Worm (Caenorhabditis elegans) whole organism, L2 larva: ENCODE measurements around the gene try-12.
"Not testable (repeated sequence)": the region's sequence is repeated elsewhere in the genome, so short reads cannot be mapped to it uniquely, and the experiment has no call there.

Experiments
- C34F6.9 ChIP-seq: fragments of 150-350 bp; optimal IDR thresholded peaks from 2 replicates; lab custom pipeline; 2014; ENCODE audit warnings: missing biosample characterization, missing genetic modification characterization
- F13H6.1 ChIP-seq: sonication (generic microtip); optimal IDR thresholded peaks from 2 replicates; lab custom pipeline; 2016; ENCODE audit warnings: missing genetic modification characterization, missing compliant biosample characterization
- R02D3.7 ChIP-seq: fragments of 150-350 bp; optimal IDR thresholded peaks from 2 replicates; lab custom pipeline; 2014; ENCODE audit warnings: missing biosample characterization, missing genetic modification characterization
- Y55F3AM.14 ChIP-seq: fragments of 200-800 bp; sonication (Bioruptor generic); optimal IDR thresholded peaks from 2 replicates; lab custom pipeline; 2018; ENCODE audit warnings: mild to moderate bottlenecking, missing genetic modification characterization, missing compliant biosample characterization
- ZK546.5 ChIP-seq: sonication (generic microtip); optimal IDR thresholded peaks from 2 replicates; lab custom pipeline; 2017; ENCODE audit warnings: missing biosample characterization, missing genetic modification characterization
- alr-1 ChIP-seq: fragments of 150-350 bp; optimal IDR thresholded peaks from 2 replicates; lab custom pipeline; 2014; ENCODE audit warnings: missing biosample characterization, missing genetic modification characterization
- aly-2 ChIP-seq: fragments of 150-350 bp; optimal IDR thresholded peaks from 2 replicates; lab custom pipeline; 2014; ENCODE audit warnings: missing biosample characterization, missing genetic modification characterization
- ama-1 ChIP-seq: fragments of 150-350 bp; optimal IDR thresholded peaks from 2 replicates; lab custom pipeline; 2018; ENCODE audit warnings: inconsistent platforms
- blmp-1 ChIP-seq: sonication (generic microtip); optimal IDR thresholded peaks from 2 replicates; lab custom pipeline; 2017; ENCODE audit warnings: missing genetic modification characterization, mild to moderate bottlenecking, missing compliant biosample characterization, antibody characterized with exemption, moderate library complexity; ENCODE audit not compliant: insufficient read depth
- ceh-16 ChIP-seq: fragments of 150-350 bp; optimal IDR thresholded peaks from 2 replicates; lab custom pipeline; 2014; ENCODE audit warnings: missing biosample characterization, missing genetic modification characterization
- crh-2 ChIP-seq: sonication (generic microtip); optimal IDR thresholded peaks from 2 replicates; lab custom pipeline; 2017; ENCODE audit warnings: missing biosample characterization, missing genetic modification characterization
- egl-27 ChIP-seq: sonication (generic microtip); optimal IDR thresholded peaks from 3 replicates; lab custom pipeline; 2017; ENCODE audit warnings: missing biosample characterization, missing genetic modification reagents, missing genetic modification characterization
- elt-1 ChIP-seq: fragments of 150-350 bp; optimal IDR thresholded peaks from 2 replicates; lab custom pipeline; 2014; ENCODE audit warnings: missing biosample characterization, missing genetic modification characterization
- fos-1 ChIP-seq: fragments of 150-350 bp; optimal IDR thresholded peaks from 2 replicates; lab custom pipeline; 2014; ENCODE audit warnings: missing biosample characterization, missing genetic modification characterization
- gmeb-1 ChIP-seq: fragments of 150-350 bp; optimal IDR thresholded peaks from 2 replicates; lab custom pipeline; 2014; ENCODE audit warnings: missing biosample characterization, missing genetic modification characterization
- lin-11 ChIP-seq: fragments of 150-350 bp; sonication (generic microtip); optimal IDR thresholded peaks from 2 replicates; lab custom pipeline; 2014; ENCODE audit warnings: missing biosample characterization, missing genetic modification characterization, inconsistent platforms, mixed read lengths
- lin-13 ChIP-seq: fragments of 150-350 bp; optimal IDR thresholded peaks from 2 replicates; lab custom pipeline; 2014; ENCODE audit warnings: missing biosample characterization, missing genetic modification reagents, missing genetic modification characterization
- lin-39 ChIP-seq: fragments of 150-350 bp; optimal IDR thresholded peaks from 2 replicates; lab custom pipeline; 2014; ENCODE audit warnings: missing biosample characterization, missing genetic modification reagents, missing genetic modification characterization
- lsy-2 ChIP-seq, 2 experiments: fragments of 150-350 bp in 1 of 2; sonication (generic microtip) in 1 of 2; optimal IDR thresholded peaks; 2 replicates each; lab custom pipeline; 2014 to 2017; ENCODE audit warnings: missing biosample characterization in 2 of 2, missing genetic modification characterization in 2 of 2
- mbf-1 ChIP-seq: sonication (generic microtip); optimal IDR thresholded peaks from 2 replicates; lab custom pipeline; 2017; ENCODE audit warnings: missing biosample characterization, missing genetic modification characterization
- mdl-1 ChIP-seq, 2 experiments: fragments of 150-350 bp in 1 of 2; sonication (generic microtip) in 1 of 2; optimal IDR thresholded peaks; 2 replicates each; lab custom pipeline; 2017; ENCODE audit warnings: missing biosample characterization in 2 of 2, missing genetic modification characterization in 2 of 2
- nhr-10 ChIP-seq: sonication (generic microtip); optimal IDR thresholded peaks from 2 replicates; lab custom pipeline; 2017; ENCODE audit warnings: missing biosample characterization, missing genetic modification characterization
- nhr-11 ChIP-seq: fragments of 150-350 bp; optimal IDR thresholded peaks from 2 replicates; lab custom pipeline; 2014; ENCODE audit warnings: missing biosample characterization, missing genetic modification characterization
- nhr-12 ChIP-seq: fragments of 150-350 bp; optimal IDR thresholded peaks from 2 replicates; lab custom pipeline; 2014; ENCODE audit warnings: missing biosample characterization, missing genetic modification characterization
- nhr-129 ChIP-seq: fragments of 150-350 bp; optimal IDR thresholded peaks from 2 replicates; lab custom pipeline; 2014; ENCODE audit warnings: missing biosample characterization, missing genetic modification characterization
- nhr-21 ChIP-seq: fragments of 150-350 bp; optimal IDR thresholded peaks from 2 replicates; lab custom pipeline; 2014; ENCODE audit warnings: missing biosample characterization, missing genetic modification characterization
- nhr-23 ChIP-seq: fragments of 150-350 bp; optimal IDR thresholded peaks from 2 replicates; lab custom pipeline; 2014; ENCODE audit warnings: missing biosample characterization, missing genetic modification reagents, missing genetic modification characterization
- nhr-237 ChIP-seq: fragments of 150-350 bp; optimal IDR thresholded peaks from 2 replicates; lab custom pipeline; 2014; ENCODE audit warnings: missing biosample characterization, missing genetic modification characterization
- nhr-6 ChIP-seq: fragments of 150-350 bp; optimal IDR thresholded peaks from 2 replicates; lab custom pipeline; 2014; ENCODE audit warnings: missing biosample characterization, missing genetic modification characterization
- sem-4 ChIP-seq: fragments of 150-350 bp; optimal IDR thresholded peaks from 2 replicates; lab custom pipeline; 2014; ENCODE audit warnings: missing biosample characterization, missing genetic modification reagents, missing genetic modification characterization
- skn-1 ChIP-seq: sonication (generic microtip); optimal IDR thresholded peaks from 2 replicates; lab custom pipeline; 2017; ENCODE audit warnings: missing biosample characterization, missing genetic modification characterization
- sma-9 ChIP-seq, 2 experiments: fragments of 150-350 bp in 1 of 2; sonication (generic microtip) in 1 of 2; optimal IDR thresholded peaks; 2 replicates each; lab custom pipeline; 2014 to 2016; ENCODE audit warnings: missing genetic modification characterization in 2 of 2, mild to moderate bottlenecking in 1 of 2, missing biosample characterization in 1 of 2, missing compliant biosample characterization in 1 of 2, missing genetic modification reagents in 1 of 2, moderate library complexity in 1 of 2
- unc-55 ChIP-seq: fragments of 150-350 bp; sonication (generic microtip); optimal IDR thresholded peaks from 3 replicates; lab custom pipeline; 2014; ENCODE audit warnings: missing biosample characterization, missing genetic modification reagents, missing genetic modification characterization
- unc-62 ChIP-seq: fragments of 150-350 bp; optimal IDR thresholded peaks from 2 replicates; lab custom pipeline; 2014; ENCODE audit warnings: missing biosample characterization, missing genetic modification reagents, missing genetic modification characterization
- zag-1 ChIP-seq: fragments of 150-350 bp; optimal IDR thresholded peaks from 2 replicates; lab custom pipeline; 2014; ENCODE audit warnings: missing biosample characterization, missing genetic modification characterization
- ztf-1 ChIP-seq: fragments of 200-800 bp; sonication (Bioruptor generic); conservative IDR thresholded peaks from 2 replicates; pipeline ENCODE4 v1.3.6; 2022; ENCODE audit warnings: missing genetic modification characterization, missing compliant biosample characterization
- ztf-4 ChIP-seq: fragments of 150-350 bp; optimal IDR thresholded peaks from 2 replicates; lab custom pipeline; 2014; ENCODE audit warnings: missing biosample characterization, missing genetic modification characterization

Gene try-12

DNA sequence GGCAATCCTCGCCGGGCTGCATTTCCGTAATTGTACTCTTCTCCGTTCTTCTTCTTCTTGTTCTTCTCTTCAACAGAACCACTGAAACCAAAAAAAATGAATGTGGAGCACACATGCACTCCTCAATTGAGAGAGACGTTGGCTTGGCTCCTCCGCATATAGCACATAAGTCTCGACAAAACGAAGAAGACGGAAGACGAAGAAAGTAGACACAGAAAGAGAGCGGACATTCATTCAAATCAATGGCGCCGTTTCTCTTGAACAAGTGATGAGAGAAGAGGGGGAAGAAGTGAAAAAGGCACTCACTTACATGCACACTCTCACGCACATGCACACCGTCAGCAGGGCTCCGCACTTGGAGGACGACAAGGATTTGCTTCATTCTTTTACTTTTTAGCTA is 11.6 kb upstream of the try-12 start, which contains the start of gene F25E5.9:
Gene F25E5.9 (minus strand): TSS at position 382 of the 400 bp plus-strand sequence.
- TF ChIP-seq nhr-129 (peak; percentile 18), ama-1 (lab: Kevin White, UChicago) (peak; percentile 51), unc-55 (GFP tag; lab: Kevin White, UChicago) (peak; percentile 70), mdl-1 (tag; optimal IDR thresholded peaks at IDR 0.05; lab: Kevin White, UChicago) (peak in 1 of 2 experiments; percentile 43), nhr-11 (tag; lab: Kevin White, UChicago) (no peak), egl-27 (tag; lab: Kevin White, UChicago) (no peak), C34F6.9 (tag; lab: Kevin White, UChicago) (peak; percentile 65), blmp-1 (tag; lab: Kevin White, UChicago) (no peak), ztf-1 (GFP tag; lab: Robert Waterston, UW) (no peak), ztf-4 (no peak), lsy-2 (tag; optimal IDR thresholded peaks at IDR 0.05; lab: Kevin White, UChicago) (peak in 1 of 2 experiments; percentile 34), sem-4 (tag; lab: Kevin White, UChicago) (peak; percentile 62), F13H6.1 (tag; lab: Kevin White, UChicago) (peak; percentile 1), elt-1 (no peak), nhr-12 (tag; lab: Kevin White, UChicago) (no peak), unc-62 (GFP tag; lab: Kevin White, UChicago) (no peak), nhr-21 (tag; lab: Kevin White, UChicago) (no peak), nhr-23 (no peak), lin-11 (no peak), Y55F3AM.14 (GFP tag; lab: Kevin White, UChicago) (peak; percentile 52), lin-13 (no peak), lin-39 (tag; lab: Kevin White, UChicago) (no peak)

DNA sequence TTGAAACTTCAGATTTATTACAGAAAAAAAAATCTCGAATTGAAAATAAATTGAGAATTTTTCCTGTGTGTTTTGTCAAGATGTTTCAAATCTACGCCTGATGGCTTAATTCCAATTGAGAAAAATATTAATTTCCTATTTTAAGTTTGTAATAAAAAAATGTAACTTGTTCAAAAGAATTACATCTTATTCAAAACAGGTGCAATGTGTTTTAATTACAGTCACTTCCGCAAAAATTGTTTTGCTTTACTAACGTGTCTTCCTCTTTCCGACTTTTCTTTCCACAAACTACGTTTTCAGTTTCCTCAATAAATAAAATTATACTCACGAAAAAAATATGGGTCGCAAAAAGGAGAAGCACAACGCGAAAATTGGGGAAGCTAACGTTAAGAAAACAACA is 11.2 kb upstream of the try-12 start, which contains the start of gene F25E5.16:
Gene F25E5.16 (plus strand): TSS at position 301 of the 400 bp plus-strand sequence.
- TF ChIP-seq blmp-1 (tag; lab: Kevin White, UChicago) (no peak), nhr-129 (no peak), nhr-237 (tag; lab: Kevin White, UChicago) (no peak), lin-11 (no peak), skn-1 (tag; lab: Kevin White, UChicago) (no peak), Y55F3AM.14 (GFP tag; lab: Kevin White, UChicago) (no peak)

DNA sequence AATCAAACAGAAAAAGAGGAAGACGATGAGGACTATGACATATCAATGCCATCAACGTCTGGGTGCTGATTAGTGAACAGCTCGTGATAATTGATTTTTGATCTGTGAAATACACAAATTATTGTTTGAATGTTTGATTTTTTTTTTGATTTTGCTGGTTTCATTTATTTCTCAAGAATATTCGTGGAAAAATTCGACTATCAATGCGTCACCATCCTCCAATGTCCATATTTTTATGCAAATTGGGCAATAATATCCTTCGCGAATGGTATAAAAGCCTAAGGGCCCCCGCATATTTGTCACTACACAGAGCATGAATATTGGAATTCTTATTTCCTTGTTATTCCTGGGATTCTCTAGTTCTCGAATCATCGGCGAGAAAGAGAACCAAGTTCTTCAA is 9.3 kb upstream of the try-12 start, which contains the start of gene try-13:
Gene try-13 (plus strand): TSS at position 301 of the 400 bp plus-strand sequence.
- TF ChIP-seq unc-55 (GFP tag; lab: Kevin White, UChicago): no peak
- TF ChIP-seq nhr-23: no peak
- TF ChIP-seq R02D3.7: no peak
- no peak for TF ChIP-seq gmeb-1 (tag; lab: Kevin White, UChicago)
- TF ChIP-seq blmp-1 (tag; lab: Kevin White, UChicago): no peak
- no peak for TF ChIP-seq ama-1 (lab: Kevin White, UChicago)
- TF ChIP-seq aly-2 (tag; lab: Kevin White, UChicago): no peak
- no peak for TF ChIP-seq ztf-1 (GFP tag; lab: Robert Waterston, UW)
- TF ChIP-seq ZK546.5 (tag; lab: Kevin White, UChicago): no peak
- TF ChIP-seq skn-1 (tag; lab: Kevin White, UChicago): no peak
- no peak for TF ChIP-seq nhr-6 (tag; lab: Kevin White, UChicago)
- TF ChIP-seq lin-39 (tag; lab: Kevin White, UChicago): no peak
- TF ChIP-seq nhr-10 (tag; lab: Kevin White, UChicago): no peak
- TF ChIP-seq mdl-1 (tag; optimal IDR thresholded peaks at IDR 0.05; lab: Kevin White, UChicago): no peak
- TF ChIP-seq elt-1: no peak
- TF ChIP-seq, all 48 proteins: peak for 0

- TF ChIP-seq fos-1; unc-55 (GFP tag; lab: Kevin White, UChicago); nhr-11 (tag; lab: Kevin White, UChicago): not testable (repeated sequence)
- TF ChIP-seq, all 48 proteins: peak for 0; not testable (repeated sequence) for 48
Observed at ce11 chrV:7444331-7444730, 4.8 kb upstream of the try-12 start, which contains the start of gene nhr-141. nhr-141 (plus strand) TSS chrV:7444661.

DNA sequence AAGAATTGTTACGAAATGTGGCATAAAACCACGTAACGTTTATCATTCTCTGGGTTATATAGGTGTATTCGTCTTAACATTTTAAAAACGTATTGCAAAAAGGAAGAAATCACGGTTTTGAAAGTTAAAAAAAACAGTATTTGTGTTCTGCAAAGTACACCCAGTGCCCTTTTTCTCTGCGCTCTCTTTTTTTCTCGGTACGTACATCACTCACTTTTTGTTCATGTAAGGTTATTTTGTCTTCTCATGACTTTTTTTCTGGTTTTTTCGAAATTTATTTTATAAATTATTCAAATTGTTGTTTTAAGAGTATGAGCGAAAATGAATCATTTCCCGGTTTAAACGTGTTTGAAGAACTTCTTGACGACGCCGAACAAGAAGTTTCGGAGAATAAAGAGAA is 2.2 kb upstream of the try-12 start, which contains the start of gene F25E5.5:
Gene F25E5.5 (plus strand): TSS at position 301 of the 400 bp plus-strand sequence.
- no peak for TF ChIP-seq zag-1 (tag; lab: Kevin White, UChicago)
- no peak for TF ChIP-seq ztf-1 (GFP tag; lab: Robert Waterston, UW)
- TF ChIP-seq nhr-6 (tag; lab: Kevin White, UChicago): no peak
- no peak for TF ChIP-seq ceh-16
- TF ChIP-seq elt-1: no peak
- no peak for TF ChIP-seq mdl-1 (tag; optimal IDR thresholded peaks at IDR 0.05; lab: Kevin White, UChicago)
- no peak for TF ChIP-seq unc-62 (GFP tag; lab: Kevin White, UChicago)
- no peak for TF ChIP-seq lin-39 (tag; lab: Kevin White, UChicago)
- no peak for TF ChIP-seq alr-1
- no peak for TF ChIP-seq sma-9 (GFP tag; optimal IDR thresholded peaks at IDR 0.05; lab: Kevin White, UChicago)
- no peak for TF ChIP-seq sma-9 (tag; optimal IDR thresholded peaks at IDR 0.05; lab: Kevin White, UChicago)
- TF ChIP-seq crh-2: no peak
- TF ChIP-seq F13H6.1 (tag; lab: Kevin White, UChicago): no peak
- TF ChIP-seq mbf-1 (tag; lab: Kevin White, UChicago): no peak
- TF ChIP-seq ama-1 (lab: Kevin White, UChicago): no peak
- no peak for TF ChIP-seq Y55F3AM.14 (GFP tag; lab: Kevin White, UChicago)
- TF ChIP-seq nhr-21 (tag; lab: Kevin White, UChicago): no peak
